Fruit fly (Drosophila melanogaster): Measurements from ENCODE around the gene f-cup.

DNA sequence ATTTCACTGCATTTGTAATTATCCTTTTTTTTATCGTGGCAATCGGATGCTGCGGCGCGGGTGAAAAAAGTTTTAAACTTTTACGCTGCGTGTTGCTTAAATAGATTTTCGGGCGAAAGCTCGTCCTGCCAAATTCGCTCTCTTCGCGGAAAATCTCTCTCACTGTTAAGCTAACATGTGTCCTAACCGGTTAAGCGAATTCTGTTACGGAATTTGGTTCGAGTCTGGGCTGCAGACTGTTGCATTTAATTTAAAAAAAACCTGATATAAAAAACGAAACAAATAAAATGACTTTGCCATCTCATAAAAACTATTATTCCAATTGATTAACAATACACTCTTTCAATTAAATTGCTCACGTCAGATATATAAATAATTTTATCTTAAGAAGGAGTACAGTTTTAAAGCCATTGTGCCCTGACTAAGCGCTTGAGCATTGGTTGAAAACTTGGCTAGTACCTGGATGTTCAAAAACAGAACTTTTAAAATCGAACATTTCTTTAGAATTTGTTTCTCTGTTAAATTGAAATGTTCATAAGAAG lies 26.1 kb downstream of the f-cup start, which contains the start of gene Task6:
- TF ChIP-seq OdsH (GFP tag; optimal IDR thresholded peaks at IDR 0.05), result no peak
- TF ChIP-seq Jra (GFP tag; optimal IDR thresholded peaks at IDR 0.05), result no peak
- no peak for TF ChIP-seq h (GFP tag; optimal IDR thresholded peaks at IDR 0.05)

Measured in whole organism, wandering third instar larva.